Worm (Caenorhabditis elegans) whole organism, early embryonic: ENCODE measurements around the gene srv-10.

Source experiments
- F13C5.2 ChIP-seq: sonication (generic microtip); optimal IDR thresholded peaks from 2 replicates; lab custom pipeline; 2017; ENCODE audit warnings: mild to moderate bottlenecking, missing genetic modification characterization, inconsistent platforms, missing compliant biosample characterization
- aly-1 ChIP-seq: sonication (generic microtip); optimal IDR thresholded peaks from 2 replicates; lab custom pipeline; 2016; ENCODE audit warnings: missing genetic modification characterization, missing compliant biosample characterization
- ama-1 ChIP-seq: fragments of 150-350 bp; optimal IDR thresholded peaks from 2 replicates; lab custom pipeline; 2014
- ceh-36 ChIP-seq: sonication (generic microtip); optimal IDR thresholded peaks from 2 replicates; lab custom pipeline; 2016; ENCODE audit warnings: missing genetic modification characterization, inconsistent platforms, missing compliant biosample characterization
- hmbx-1 ChIP-seq: sonication (generic microtip); optimal IDR thresholded peaks from 2 replicates; lab custom pipeline; 2016; ENCODE audit warnings: mild to moderate bottlenecking, missing genetic modification characterization, missing compliant biosample characterization
- hmg-4 ChIP-seq: fragments of 200-800 bp; sonication (Bioruptor generic); optimal IDR thresholded peaks from 2 replicates; lab custom pipeline; 2018; ENCODE audit warnings: mild to moderate bottlenecking, missing genetic modification characterization, missing compliant biosample characterization
- hnd-1 ChIP-seq: sonication (generic microtip); optimal IDR thresholded peaks from 2 replicates; lab custom pipeline; 2016; ENCODE audit warnings: missing genetic modification characterization, missing compliant biosample characterization
- pes-1 ChIP-seq: fragments of 200-800 bp; sonication (Bioruptor generic); IDR thresholded peaks from 2 replicates; pipeline ENCODE4 v1.3.6; 2022; ENCODE audit warnings: missing genetic modification reagents, missing genetic modification characterization, missing compliant biosample characterization
- scrt-1 ChIP-seq: fragments of 200-800 bp; sonication (Bioruptor generic); IDR thresholded peaks from 2 replicates; pipeline ENCODE4 v1.3.6; 2022; ENCODE audit warnings: missing genetic modification characterization, missing compliant biosample characterization
- sea-1 ChIP-seq: fragments of 200-800 bp; sonication (Bioruptor generic); conservative IDR thresholded peaks from 2 replicates; pipeline ENCODE4 v1.3.6; 2022; ENCODE audit warnings: missing genetic modification characterization, missing compliant biosample characterization
- tbx-11 ChIP-seq: fragments of 200-800 bp; sonication (Bioruptor generic); IDR thresholded peaks from 2 replicates; pipeline ENCODE4 v1.3.6; 2022; ENCODE audit warnings: missing genetic modification characterization, missing compliant biosample characterization

DNA sequence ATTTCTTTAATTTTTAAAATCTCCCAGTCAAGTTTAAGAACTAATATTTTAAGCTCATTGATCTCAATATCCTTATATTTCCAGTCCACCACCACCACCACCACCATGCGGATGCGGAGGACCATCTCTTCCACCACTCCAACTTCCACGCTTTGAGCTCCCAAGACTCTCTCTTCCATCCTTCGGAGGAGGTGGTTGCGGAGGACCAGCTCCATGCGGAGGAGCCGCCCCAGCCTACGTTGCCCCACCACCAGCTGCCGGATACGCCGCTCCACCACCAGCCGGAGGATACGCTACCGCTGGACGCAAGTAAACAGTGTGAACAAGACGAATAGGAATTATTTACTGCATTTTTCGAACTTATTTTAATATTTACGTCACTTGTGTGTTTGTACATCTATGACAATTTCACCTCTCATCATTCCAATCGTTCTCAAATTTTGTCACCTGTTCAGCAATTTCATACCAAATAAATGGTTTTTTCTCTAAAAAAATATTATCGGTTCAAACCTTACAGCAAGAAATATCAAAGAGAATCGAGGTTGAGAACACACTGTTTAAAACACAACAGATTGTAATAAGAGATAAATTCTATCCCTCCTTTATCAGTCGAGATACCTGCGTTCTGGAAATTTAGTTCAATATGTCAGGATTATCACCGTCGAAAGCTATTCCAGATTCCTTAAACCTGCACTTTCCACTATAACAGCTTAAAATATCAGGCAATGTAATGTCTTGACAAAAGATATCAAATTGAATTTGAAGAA lies 12.3 kb upstream of the srv-10 start:
- TF ChIP-seq scrt-1 (GFP tag; lab: Robert Waterston, UW) (no peak), hnd-1 (tag; lab: Kevin White, UChicago) (no peak), F13C5.2 (no peak), ama-1 (no peak), hmg-4 (GFP tag; lab: Kevin White, UChicago) (no peak), ceh-36 (tag; lab: Kevin White, UChicago) (no peak), tbx-11 (no peak), aly-1 (no peak), hmbx-1 (no peak), sea-1 (GFP tag; lab: Robert Waterston, UW) (no peak; the same call in 1 of the 2 replicates), pes-1 (GFP tag; lab: Robert Waterston, UW) (no peak; the same call in 1 of the 2 replicates)
